Comparison of ENCODE assay signal across 1 fruit fly cellular context in the genomic region with DNA sequence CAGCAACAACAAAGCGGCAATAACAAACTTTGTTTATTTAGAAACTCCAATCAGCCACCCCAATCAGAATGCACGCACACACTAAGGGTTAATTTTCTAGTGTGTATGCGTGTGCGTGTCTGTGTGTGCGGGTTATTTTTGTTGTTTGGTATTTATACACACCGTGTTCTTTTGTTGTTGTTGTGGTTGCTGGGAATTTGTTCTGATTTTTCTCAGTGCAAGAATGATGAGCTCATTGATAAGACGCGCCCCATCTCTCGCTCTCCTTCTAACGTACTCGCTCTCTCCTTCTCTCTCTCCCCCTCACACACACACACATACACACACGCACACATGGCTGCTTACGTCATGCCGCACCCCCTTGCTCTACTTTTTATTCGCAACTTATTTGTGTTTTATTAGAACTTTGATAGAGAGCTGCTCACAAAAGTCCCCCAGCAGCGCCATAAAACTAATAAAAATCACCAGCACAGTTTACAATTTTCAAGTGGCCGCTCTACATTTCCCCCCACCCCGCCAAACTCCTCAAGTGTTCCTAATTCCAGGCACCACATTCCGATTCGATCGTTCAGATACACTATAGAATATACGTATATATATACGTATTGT.
A peak's percentile ranks its signal among the peaks of the same experiment; 100 is the strongest.
TF ChIP-seq lines count a peak whose summit lies in the region.

No protein-coding gene starts in this region.

TF ChIP-seq in whole organism, embryonic, 481 proteins besides CTCF, POLR2A, EP300 and RAD21 (continued from another document and continues in another):
- TF ChIP-seq Elba2 (GFP tag; optimal IDR thresholded peaks at IDR 0.05; lab: Kevin White, UChicago) (no peak), trh (GFP tag; optimal IDR thresholded peaks at IDR 0.05; lab: Kevin White, UChicago) (no peak), CG17802 (tag; optimal IDR thresholded peaks at IDR 0.05; lab: Kevin White, UChicago) (no peak), Trl (optimal IDR thresholded peaks at IDR 0.05; lab: Kevin White, UChicago) (peak in 1 of 2 experiments; percentile 83), Trl (GFP tag; optimal IDR thresholded peaks at IDR 0.05; lab: Kevin White, UChicago) (peak; percentile 65), chm (GFP tag; IDR thresholded peaks at IDR 0.05; lab: Robert Waterston, UW) (peak; percentile 63; the same call in 1 of the 2 replicates), en (GFP tag; optimal IDR thresholded peaks at IDR 0.05; lab: Kevin White, UChicago) (no peak), Gug (GFP tag; IDR thresholded peaks at IDR 0.05; lab: Robert Waterston, UW) (peak; percentile 30; the same call in 1 of the 4 replicates), CG8290 (GFP tag; optimal IDR thresholded peaks at IDR 0.05; lab: Kevin White, UChicago) (no peak), CG8290 (tag; optimal IDR thresholded peaks at IDR 0.05; lab: Kevin White, UChicago) (peak in 1 of 2 experiments; percentile 76), CG12391 (tag; optimal IDR thresholded peaks at IDR 0.05; lab: Kevin White, UChicago) (peak; percentile 7), CG31441 (GFP tag; IDR thresholded peaks at IDR 0.05; lab: Robert Waterston, UW) (no peak; the same call in 1 of the 2 replicates), CG9609 (GFP tag; optimal IDR thresholded peaks at IDR 0.05; lab: Kevin White, UChicago) (peak; percentile 32), CG12769 (tag; optimal IDR thresholded peaks at IDR 0.05; lab: Kevin White, UChicago) (peak; percentile 73), aop (GFP tag; IDR thresholded peaks at IDR 0.05; lab: Robert Waterston, UW) (no peak), gro (GFP tag; optimal IDR thresholded peaks at IDR 0.05; lab: Kevin White, UChicago) (peak; percentile 18), Ets65A (GFP tag; lab: Kevin White, UChicago) (peak; percentile 76), CG12155 (GFP tag; optimal IDR thresholded peaks at IDR 0.05; lab: Kevin White, UChicago) (peak; percentile 33), CrebB (tag; optimal IDR thresholded peaks at IDR 0.05; lab: Kevin White, UChicago) (peak; percentile 23), da (GFP tag; optimal IDR thresholded peaks at IDR 0.05; lab: Kevin White, UChicago) (peak; percentile 15), croc (GFP tag; conservative IDR thresholded peaks at IDR 0.05; lab: Robert Waterston, UW) (no peak), Hr51 (GFP tag; optimal IDR thresholded peaks at IDR 0.05; lab: Kevin White, UChicago) (peak in 1 of 2 experiments; percentile 60), shn (GFP tag; optimal IDR thresholded peaks at IDR 0.05; lab: Kevin White, UChicago) (peak; percentile 60), bsh (GFP tag; optimal IDR thresholded peaks at IDR 0.05; lab: Kevin White, UChicago) (peak in 1 of 2 experiments; percentile 12), HHEX (GFP tag; optimal IDR thresholded peaks at IDR 0.05; lab: Kevin White, UChicago) (peak; percentile 39), Myb (GFP tag; optimal IDR thresholded peaks at IDR 0.05; lab: Kevin White, UChicago) (peak; percentile 48), CG17328 (GFP tag; IDR thresholded peaks at IDR 0.05; lab: Robert Waterston, UW) (peak; percentile 66), CG14441 (GFP tag; IDR thresholded peaks at IDR 0.05; lab: Robert Waterston, UW) (peak; percentile 52), ci (GFP tag; IDR thresholded peaks at IDR 0.05; lab: Robert Waterston, UW) (peak; percentile 67; the same call in 2 of the 3 replicates), CG12104 (GFP tag; optimal IDR thresholded peaks at IDR 0.05; lab: Kevin White, UChicago) (no peak), CG31224 (GFP tag; IDR thresholded peaks at IDR 0.05; lab: Robert Waterston, UW) (peak; percentile 47), CG16815 (GFP tag; optimal IDR thresholded peaks at IDR 0.05; lab: Kevin White, UChicago) (no peak), btn (GFP tag; optimal IDR thresholded peaks at IDR 0.05; lab: Kevin White, UChicago) (peak; percentile 7), CG13424 (tag; optimal IDR thresholded peaks at IDR 0.05; lab: Kevin White, UChicago) (peak; percentile 22), wdn (GFP tag; IDR thresholded peaks at IDR 0.05; lab: Robert Waterston, UW) (peak; percentile 68; the same call in 1 of the 2 replicates), Jarid2 (GFP tag; optimal IDR thresholded peaks at IDR 0.05; lab: Kevin White, UChicago) (peak; percentile 30), CG9932 (GFP tag; IDR thresholded peaks at IDR 0.05; lab: Robert Waterston, UW) (peak; percentile 71), NK7.1 (GFP tag; optimal IDR thresholded peaks at IDR 0.05; lab: Kevin White, UChicago) (no peak), Doc2 (GFP tag; IDR thresholded peaks at IDR 0.05; lab: Robert Waterston, UW) (no peak), row (GFP tag; IDR thresholded peaks at IDR 0.05; lab: Robert Waterston, UW) (peak; percentile 67), odd (GFP tag; optimal IDR thresholded peaks at IDR 0.05; lab: Kevin White, UChicago) (no peak), hbn (GFP tag; IDR thresholded peaks at IDR 0.05; lab: Robert Waterston, UW; ENCODE audit: partially characterized antibody) (no peak), Hr3 (GFP tag; optimal IDR thresholded peaks at IDR 0.05; lab: Kevin White, UChicago) (peak; percentile 14), Mes4 (GFP tag; optimal IDR thresholded peaks at IDR 0.05; lab: Kevin White, UChicago) (no peak), CG8765 (GFP tag; IDR thresholded peaks at IDR 0.05; lab: Robert Waterston, UW) (no peak), pfk (GFP tag; optimal IDR thresholded peaks at IDR 0.05; lab: Kevin White, UChicago) (no peak), mld (GFP tag; IDR thresholded peaks at IDR 0.05; lab: Robert Waterston, UW; ENCODE audit: partially characterized antibody) (no peak), lmd (GFP tag; IDR thresholded peaks at IDR 0.05; lab: Robert Waterston, UW) (peak; percentile 54; the same call in 1 of the 2 replicates), Side (GFP tag; optimal IDR thresholded peaks at IDR 0.05; lab: Kevin White, UChicago) (peak; percentile 40), ERR (GFP tag; optimal IDR thresholded peaks at IDR 0.05; lab: Kevin White, UChicago) (peak; percentile 37), pb (GFP tag; optimal IDR thresholded peaks at IDR 0.05; lab: Kevin White, UChicago) (peak; percentile 4), CG7271 (tag; optimal IDR thresholded peaks at IDR 0.05; lab: Kevin White, UChicago) (no peak), CG17829 (tag; optimal IDR thresholded peaks at IDR 0.05; lab: Kevin White, UChicago) (peak; percentile 1), CG11093 (GFP tag; IDR thresholded peaks at IDR 0.05; lab: Robert Waterston, UW) (no peak), CG34224 (GFP tag; IDR thresholded peaks at IDR 0.05; lab: Robert Waterston, UW; ENCODE audit: partially characterized antibody) (no peak), CG3163 (GFP tag; optimal IDR thresholded peaks at IDR 0.05; lab: Kevin White, UChicago) (peak; percentile 33), CG10267 (tag; optimal IDR thresholded peaks at IDR 0.05; lab: Kevin White, UChicago) (no peak), pum (GFP tag; optimal IDR thresholded peaks at IDR 0.05; lab: Kevin White, UChicago) (peak; percentile 15), stc (GFP tag; IDR thresholded peaks at IDR 0.05; lab: Robert Waterston, UW) (0 out of 2 replicates have a peak, but pooled peaks have one; percentile 30), Bdp1 (GFP tag; optimal IDR thresholded peaks at IDR 0.05; lab: Kevin White, UChicago) (peak; percentile 30), CG32772 (GFP tag; IDR thresholded peaks at IDR 0.05; lab: Robert Waterston, UW) (0 out of 2 replicates have a peak, but pooled peaks have one; percentile 34), CG17186 (GFP tag; optimal IDR thresholded peaks at IDR 0.05; lab: Kevin White, UChicago) (no peak), Poxn (GFP tag; IDR thresholded peaks at IDR 0.05; lab: Robert Waterston, UW) (no peak), gsb (GFP tag; IDR thresholded peaks at IDR 0.05; lab: Robert Waterston, UW) (peak; percentile 38; the same call in 1 of the 2 replicates), HLH3B (GFP tag; IDR thresholded peaks at IDR 0.05; lab: Robert Waterston, UW) (peak; percentile 51; the same call in 1 of the 2 replicates), grn (GFP tag; optimal IDR thresholded peaks at IDR 0.05; lab: Kevin White, UChicago) (peak; percentile 83), caup (GFP tag; optimal IDR thresholded peaks at IDR 0.05; lab: Kevin White, UChicago; ENCODE audit: severe bottlenecking) (peak; percentile 44), lola (GFP tag; optimal IDR thresholded peaks at IDR 0.05; lab: Kevin White, UChicago) (no peak), Drgx (GFP tag; IDR thresholded peaks at IDR 0.05; lab: Robert Waterston, UW) (peak; percentile 53), lov (optimal IDR thresholded peaks at IDR 0.05; lab: Kevin White, UChicago) (no peak), lov (GFP tag; IDR thresholded peaks at IDR 0.05; lab: Robert Waterston, UW) (0 out of 3 replicates have a peak, but pooled peaks have one; percentile 22), CG17912 (GFP tag; optimal IDR thresholded peaks at IDR 0.05; lab: Kevin White, UChicago) (no peak), CG3838 (GFP tag; optimal IDR thresholded peaks at IDR 0.05; lab: Kevin White, UChicago) (no peak), fd102C (GFP tag; optimal IDR thresholded peaks at IDR 0.05; lab: Kevin White, UChicago) (no peak), ewg (GFP tag; optimal IDR thresholded peaks at IDR 0.05; lab: Kevin White, UChicago) (no peak), bigmax (GFP tag; optimal IDR thresholded peaks at IDR 0.05; lab: Kevin White, UChicago) (no peak), Adf1 (GFP tag; IDR thresholded peaks at IDR 0.05; lab: Robert Waterston, UW) (no peak), CG5245 (GFP tag; optimal IDR thresholded peaks at IDR 0.05; lab: Kevin White, UChicago) (peak; percentile 4), CG12219 (GFP tag; optimal IDR thresholded peaks at IDR 0.05; lab: Kevin White, UChicago) (peak; percentile 4), zfh2 (GFP tag; optimal IDR thresholded peaks at IDR 0.05; lab: Kevin White, UChicago) (peak; percentile 70), CG7786 (GFP tag; optimal IDR thresholded peaks at IDR 0.05; lab: Kevin White, UChicago) (peak; percentile 63), crc (GFP tag; optimal IDR thresholded peaks at IDR 0.05; lab: Kevin White, UChicago) (peak; percentile 42), Stat92E (GFP tag; optimal IDR thresholded peaks at IDR 0.05; lab: Kevin White, UChicago) (no peak), oc (tag; optimal IDR thresholded peaks at IDR 0.05; lab: Kevin White, UChicago) (peak; percentile 26), tgo (GFP tag; IDR thresholded peaks at IDR 0.05; lab: Robert Waterston, UW) (peak; percentile 28; the same call in 2 of the 3 replicates), CG32767 (GFP tag; IDR thresholded peaks at IDR 0.05; lab: Robert Waterston, UW) (peak; percentile 48; the same call in 1 of the 2 replicates), Hand (GFP tag; optimal IDR thresholded peaks at IDR 0.05; lab: Kevin White, UChicago) (peak; percentile 15), hb (GFP tag; IDR thresholded peaks at IDR 0.05; lab: Robert Waterston, UW; ENCODE audit: partially characterized antibody) (no peak), Taf1 (GFP tag; IDR thresholded peaks at IDR 0.05; lab: Robert Waterston, UW) (peak; percentile 63; the same call in 1 of the 2 replicates), CG17385 (GFP tag; optimal IDR thresholded peaks at IDR 0.05; lab: Kevin White, UChicago) (peak; percentile 42), sna (GFP tag; IDR thresholded peaks at IDR 0.05; lab: Robert Waterston, UW; ENCODE audit: partially characterized antibody) (no peak), CG11247 (GFP tag; IDR thresholded peaks at IDR 0.05; lab: Robert Waterston, UW) (peak; percentile 36; the same call in 1 of the 2 replicates), Vsx1 (GFP tag; optimal IDR thresholded peaks at IDR 0.05; lab: Kevin White, UChicago) (no peak), dpn (GFP tag; optimal IDR thresholded peaks at IDR 0.05; lab: Kevin White, UChicago) (peak; percentile 36 to 57), Pdp1 (GFP tag; optimal IDR thresholded peaks at IDR 0.05; lab: Kevin White, UChicago) (peak in 1 of 2 experiments; percentile 92), pros (GFP tag; optimal IDR thresholded peaks at IDR 0.05; lab: Kevin White, UChicago) (no peak), insv (GFP tag; optimal IDR thresholded peaks at IDR 0.05; lab: Kevin White, UChicago) (peak; percentile 83 to 94), wek (GFP tag; optimal IDR thresholded peaks at IDR 0.05; lab: Kevin White, UChicago) (no peak), Abd-B (GFP tag; optimal IDR thresholded peaks at IDR 0.05; lab: Kevin White, UChicago) (no peak), CG11696 (GFP tag; IDR thresholded peaks at IDR 0.05; lab: Robert Waterston, UW) (no peak), CG16863 (GFP tag; optimal IDR thresholded peaks at IDR 0.05; lab: Kevin White, UChicago) (peak; percentile 34), Mad (GFP tag; optimal IDR thresholded peaks at IDR 0.05; lab: Kevin White, UChicago) (peak; percentile 15), CG7372 (GFP tag; IDR thresholded peaks at IDR 0.05; lab: Robert Waterston, UW) (peak; percentile 52; the same call in 1 of the 2 replicates), HmgD (GFP tag; optimal IDR thresholded peaks at IDR 0.05; lab: Kevin White, UChicago) (peak; percentile 43), CG4820 (GFP tag; optimal IDR thresholded peaks at IDR 0.05; lab: Kevin White, UChicago) (peak; percentile 3), Dp (GFP tag; optimal IDR thresholded peaks at IDR 0.05; lab: Kevin White, UChicago) (no peak), CG7963 (GFP tag; IDR thresholded peaks at IDR 0.05; lab: Robert Waterston, UW; ENCODE audit: partially characterized antibody) (no peak), CG18476 (GFP tag; optimal IDR thresholded peaks at IDR 0.05; lab: Kevin White, UChicago) (no peak), ttk (GFP tag; IDR thresholded peaks at IDR 0.05; lab: Robert Waterston, UW) (peak; percentile 60; the same call in 1 of the 2 replicates), CG15514 (GFP tag; optimal IDR thresholded peaks at IDR 0.05; lab: Kevin White, UChicago) (no peak), gt (GFP tag; IDR thresholded peaks at IDR 0.05; lab: Robert Waterston, UW) (no peak), scrt (GFP tag; optimal IDR thresholded peaks at IDR 0.05; lab: Kevin White, UChicago) (peak; percentile 24), D19B (GFP tag; optimal IDR thresholded peaks at IDR 0.05; lab: Kevin White, UChicago) (peak; percentile 31), MTF-1 (GFP tag; optimal IDR thresholded peaks at IDR 0.05; lab: Kevin White, UChicago; ENCODE audit: borderline replicate concordance) (peak; percentile 52), gem (tag; optimal IDR thresholded peaks at IDR 0.05; lab: Kevin White, UChicago) (peak; percentile 52), fru (optimal IDR thresholded peaks at IDR 0.05; lab: Kevin White, UChicago) (no peak), sisA (GFP tag; IDR thresholded peaks at IDR 0.05; lab: Robert Waterston, UW) (peak; percentile 20; the same call in 1 of the 2 replicates), sc (optimal IDR thresholded peaks at IDR 0.05; lab: Kevin White, UChicago) (no peak), sc (GFP tag; optimal IDR thresholded peaks at IDR 0.05; lab: Kevin White, UChicago) (no peak), CG13624 (GFP tag; optimal IDR thresholded peaks at IDR 0.05; lab: Kevin White, UChicago) (peak; percentile 37), CG10209 (GFP tag; optimal IDR thresholded peaks at IDR 0.05; lab: Kevin White, UChicago) (peak; percentile 33), Bteb2 (GFP tag; optimal IDR thresholded peaks at IDR 0.05; lab: Kevin White, UChicago) (no peak)
